Worm (Caenorhabditis elegans): ENCODE data around the gene gly-4.

gly-4 gene

ce11 chrV:19856933-19857332, 38.2 kb downstream of the gly-4 start:
- TF ChIP-seq jun-1 (tag; optimal IDR thresholded peaks at IDR 0.05) (no peak), Y5F2A.4 (GFP tag; optimal IDR thresholded peaks at IDR 0.05) (no peak), set-16 (GFP tag; IDR thresholded peaks at IDR 0.05) (peak; percentile 39; the same call in 1 of the 2 replicates), tra-1 (GFP tag; IDR thresholded peaks at IDR 0.05) (no peak), lin-39 (tag; optimal IDR thresholded peaks at IDR 0.05) (no peak), F26F4.8 (GFP tag; conservative IDR thresholded peaks at IDR 0.05) (no peak)

- no peak for TF ChIP-seq madf-9 (GFP tag; conservative IDR thresholded peaks at IDR 0.05)
- no peak for TF ChIP-seq mes-2 (tag; optimal IDR thresholded peaks at IDR 0.05; ENCODE audit: poor library complexity, severe bottlenecking)
- no peak for TF ChIP-seq aly-2 (tag; optimal IDR thresholded peaks at IDR 0.05)
- TF ChIP-seq jun-1 (tag; optimal IDR thresholded peaks at IDR 0.05), result no peak
- TF ChIP-seq unc-130 (GFP tag; optimal IDR thresholded peaks at IDR 0.05), result no peak
- no peak for TF ChIP-seq nhr-77 (tag; optimal IDR thresholded peaks at IDR 0.05)
- TF ChIP-seq snpc-4 (tag; optimal IDR thresholded peaks at IDR 0.05), result no peak
- TF ChIP-seq nhr-6 (tag; optimal IDR thresholded peaks at IDR 0.05), result no peak
- TF ChIP-seq tra-1 (GFP tag; IDR thresholded peaks at IDR 0.05), result no peak
- TF ChIP-seq daf-19 (GFP tag; conservative IDR thresholded peaks at IDR 0.05), result no peak
- TF ChIP-seq spr-1 (tag; optimal IDR thresholded peaks at IDR 0.05), result no peak
- TF ChIP-seq pha-4 (GFP tag; IDR thresholded peaks at IDR 0.05), result no peak
- TF ChIP-seq pha-4 (tag; optimal IDR thresholded peaks at IDR 0.05), result no peak
- TF ChIP-seq vab-7 (GFP tag; IDR thresholded peaks at IDR 0.05), result no peak
- no peak for TF ChIP-seq lim-7 (GFP tag; IDR thresholded peaks at IDR 0.05)
- TF ChIP-seq D1046.2 (GFP tag; IDR thresholded peaks at IDR 0.05), result no peak
- no peak for TF ChIP-seq dmd-6 (GFP tag; IDR thresholded peaks at IDR 0.05)
- TF ChIP-seq mxl-3 (GFP tag; optimal IDR thresholded peaks at IDR 0.05), result no peak
Observed at ce11 chrV:19856335-19856734, 38.8 kb downstream of the gly-4 start.

- TF ChIP-seq nhr-42 (GFP tag; IDR thresholded peaks at IDR 0.05) (no peak), mxl-2 (GFP tag; conservative IDR thresholded peaks at IDR 0.05) (no peak), sdz-12 (GFP tag; optimal IDR thresholded peaks at IDR 0.05) (no peak)
Observed at ce11 chrV:19853610-19854009, 41.5 kb downstream of the gly-4 start.

DNA sequence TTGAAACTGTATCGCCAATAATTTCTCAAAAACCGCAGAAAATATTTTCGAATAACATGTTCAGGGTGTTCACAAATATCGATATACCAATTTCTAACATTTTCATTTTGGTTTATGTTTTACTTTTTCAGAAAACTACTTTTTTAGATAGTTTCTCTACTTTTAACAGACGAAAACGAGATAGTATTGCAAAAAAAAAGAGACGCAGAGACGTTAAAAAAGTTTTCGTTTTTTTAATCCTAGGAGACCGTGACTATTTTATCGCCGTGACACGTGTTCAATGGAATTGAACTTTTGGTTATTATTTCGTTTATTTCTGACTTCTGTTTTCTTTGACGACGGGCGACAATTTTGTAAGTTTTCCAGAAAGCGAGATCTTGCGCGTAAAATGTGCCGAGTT, 47.1 kb downstream of the gly-4 start, which contains the start of gene Y116F11B.7:
TSS of gene Y116F11B.7 (plus strand) at position 301 of the 400 bp plus-strand sequence.
- TF ChIP-seq lim-7 (GFP tag; IDR thresholded peaks at IDR 0.05) (no peak), F10B5.3 (tag; optimal IDR thresholded peaks at IDR 0.05) (no peak), aha-1 (tag) (no peak), nhr-25 (tag; optimal IDR thresholded peaks at IDR 0.05; ENCODE audit: borderline replicate concordance, insufficient read depth) (no peak), tra-1 (GFP tag; IDR thresholded peaks at IDR 0.05) (no peak), mdt-29 (GFP tag; IDR thresholded peaks at IDR 0.05) (no peak), pha-4 (GFP tag; IDR thresholded peaks at IDR 0.05) (no peak), pha-4 (tag; optimal IDR thresholded peaks at IDR 0.05) (no peak), egl-27 (tag; optimal IDR thresholded peaks at IDR 0.05) (no peak), vab-7 (GFP tag; IDR thresholded peaks at IDR 0.05) (no peak), hif-1 (tag; optimal IDR thresholded peaks at IDR 0.05) (no peak), mxl-3 (GFP tag; optimal IDR thresholded peaks at IDR 0.05) (no peak)

DNA sequence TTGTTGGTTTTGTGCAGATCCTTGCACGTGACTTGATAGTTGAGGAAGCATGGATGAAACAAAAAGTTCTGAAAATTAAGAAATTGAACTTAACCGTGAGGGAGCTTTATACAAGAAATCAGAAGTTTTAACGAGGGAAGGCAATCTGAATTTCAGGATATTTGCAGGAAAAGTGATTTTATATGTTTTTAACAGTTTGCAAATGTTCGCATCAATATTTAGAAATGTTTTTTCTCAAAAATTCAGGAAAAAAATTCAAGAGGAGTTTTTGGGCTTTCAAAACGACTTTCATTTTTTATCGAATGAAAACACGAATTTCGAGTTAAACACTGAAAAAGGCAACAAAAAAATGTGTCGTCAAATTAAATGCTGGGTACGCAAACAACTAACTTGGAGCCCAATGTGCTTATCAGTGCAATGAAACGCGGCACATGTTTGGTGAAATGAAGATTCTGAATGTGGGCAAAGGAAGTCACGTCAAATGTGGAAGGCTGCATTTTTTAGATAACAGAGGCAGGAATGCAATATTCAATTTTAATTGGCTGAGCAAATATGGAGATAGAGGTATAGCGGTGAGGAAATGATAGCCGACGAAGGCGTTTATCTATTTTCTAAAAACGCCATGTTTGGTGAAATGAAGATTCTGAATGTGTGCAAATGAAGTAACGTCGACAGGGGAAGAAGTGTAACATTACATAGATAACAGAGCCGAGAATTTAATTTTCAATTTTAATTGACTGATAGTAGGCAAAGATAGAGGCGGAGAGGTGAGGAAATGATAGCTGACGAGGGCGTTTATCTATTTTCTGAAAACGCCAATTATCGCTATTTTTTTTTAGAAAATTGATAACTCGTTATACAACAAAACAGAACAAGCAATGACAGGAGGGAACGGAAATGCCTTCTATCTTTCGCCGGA, 49.0 kb downstream of the gly-4 start, which contains the start of gene Y116F11B.6:
TSS of gene Y116F11B.6 (minus strand) at position 51 of the 919 bp plus-strand sequence.
- TF ChIP-seq dve-1 (tag; optimal IDR thresholded peaks at IDR 0.05; ENCODE audit: insufficient read depth) (peak; percentile 14), ZK337.2 (GFP tag; IDR thresholded peaks at IDR 0.05) (no peak), hlh-30 (tag; optimal IDR thresholded peaks at IDR 0.05; ENCODE audit: insufficient read depth) (peak; percentile 11), egl-27 (tag; optimal IDR thresholded peaks at IDR 0.05) (no peak), aha-1 (tag) (peak; percentile 41), duxl-1 (tag; optimal IDR thresholded peaks at IDR 0.05; ENCODE audit: poor library complexity) (no peak), daf-16 (GFP tag; optimal IDR thresholded peaks at IDR 0.05) (no peak), daf-16 (tag; optimal IDR thresholded peaks at IDR 0.05) (peak; percentile 25), pqm-1 (tag; optimal IDR thresholded peaks at IDR 0.05) (peak; percentile 20), tra-1 (GFP tag; IDR thresholded peaks at IDR 0.05) (0 out of 2 replicates have a peak, but pooled peaks have one; percentile 11), mxl-3 (GFP tag; optimal IDR thresholded peaks at IDR 0.05) (peak; percentile 63), nhr-28 (tag; optimal IDR thresholded peaks at IDR 0.05) (peak; percentile 5)
